Worm (Caenorhabditis elegans) whole organism, L3 larva: ENCODE data around the gene rps-13.

Experiments used
- R02D3.7 ChIP-seq: fragments of 150-350 bp; optimal IDR thresholded peaks from 2 replicates; lab custom pipeline; 2014; ENCODE audit warnings: missing biosample characterization, missing genetic modification characterization
- daf-12 ChIP-seq: fragments of 150-350 bp; optimal IDR thresholded peaks from 2 replicates; lab custom pipeline; 2014; ENCODE audit warnings: missing biosample characterization, missing genetic modification reagents, missing genetic modification characterization
- fkh-10 ChIP-seq: sonication (generic microtip); optimal IDR thresholded peaks from 2 replicates; lab custom pipeline; 2017; ENCODE audit warnings: missing biosample characterization, missing genetic modification reagents, missing genetic modification characterization
- nhr-12 ChIP-seq: fragments of 150-350 bp; optimal IDR thresholded peaks from 2 replicates; lab custom pipeline; 2014; ENCODE audit warnings: missing biosample characterization, missing genetic modification characterization
- pha-4 ChIP-seq: fragments of 150-350 bp; optimal IDR thresholded peaks from 2 replicates; lab custom pipeline; 2014; ENCODE audit warnings: missing biosample characterization, missing genetic modification reagents, missing genetic modification characterization
- unc-39 ChIP-seq: sonication (generic microtip); optimal IDR thresholded peaks from 4 replicates; lab custom pipeline; 2017; ENCODE audit warnings: missing biosample characterization, missing genetic modification characterization
- unc-62 ChIP-seq: fragments of 150-350 bp; sonication (generic microtip); optimal IDR thresholded peaks from 4 replicates; lab custom pipeline; 2014; ENCODE audit warnings: missing biosample characterization, missing genetic modification reagents, missing genetic modification characterization

ce11 chrIII:6356007-6356406, 18.8 kb downstream of the rps-13 start:
- TF ChIP-seq nhr-12 (tag; lab: Kevin White, UChicago) (no peak), daf-12 (no peak), unc-39 (tag; lab: Kevin White, UChicago) (no peak), R02D3.7 (tag; lab: Kevin White, UChicago) (no peak), fkh-10 (GFP tag; lab: Kevin White, UChicago) (no peak), pha-4 (no peak), unc-62 (GFP tag; lab: Kevin White, UChicago) (no peak)
